Fruit fly (Drosophila melanogaster) whole organism, embryonic: Measurements from ENCODE around the gene CG12990.
A peak's percentile ranks its signal among the peaks of the same experiment; 100 is the strongest.

ENCODE experiments used
- Antp ChIP-seq: fragments of 200-800 bp; sonication (Bioruptor generic); optimal IDR thresholded peaks from 3 replicates; lab custom pipeline; 2016; ENCODE audit warnings: missing biosample characterization, missing genetic modification characterization
- Atf3 ChIP-seq: fragments of 200-800 bp; sonication (Bioruptor generic); optimal IDR thresholded peaks from 3 replicates; lab custom pipeline; 2016; ENCODE audit warnings: missing biosample characterization, missing genetic modification characterization
- CG11560 ChIP-seq: fragments of 200-800 bp; sonication (Bioruptor generic); IDR thresholded peaks from 3 replicates; pipeline ENCODE4 v1.3.6; 2022; ENCODE audit warnings: missing biosample characterization, missing genetic modification characterization
- CG13123 ChIP-seq: fragments of 200-800 bp; sonication (Bioruptor generic); optimal IDR thresholded peaks from 2 replicates; lab custom pipeline; 2016; ENCODE audit warnings: missing biosample characterization, missing genetic modification characterization
- CG13424 ChIP-seq: fragments of 200-800 bp; sonication (Bioruptor generic); optimal IDR thresholded peaks from 2 replicates; lab custom pipeline; 2019; ENCODE audit warnings: missing biosample characterization, mild to moderate bottlenecking, missing genetic modification characterization, moderate library complexity
- CG13624 ChIP-seq: fragments of 200-800 bp; sonication (Bioruptor generic); optimal IDR thresholded peaks from 2 replicates; lab custom pipeline; 2016; ENCODE audit warnings: missing biosample characterization, missing genetic modification characterization
- CG14441 ChIP-seq: fragments of 200-800 bp; sonication (Bioruptor generic); IDR thresholded peaks from 2 replicates; pipeline ENCODE4 v1.3.6; 2022; ENCODE audit warnings: missing biosample characterization, missing genetic modification characterization
- CG15011 ChIP-seq: fragments of 200-800 bp; sonication (Bioruptor generic); optimal IDR thresholded peaks from 3 replicates; lab custom pipeline; 2018; ENCODE audit warnings: missing biosample characterization, mild to moderate bottlenecking, missing genetic modification characterization
- CG15696 ChIP-seq: fragments of 200-800 bp; sonication (Bioruptor generic); optimal IDR thresholded peaks from 2 replicates; lab custom pipeline; 2019; ENCODE audit warnings: missing biosample characterization, mild to moderate bottlenecking, missing genetic modification characterization, moderate library complexity
- CG18599 ChIP-seq: fragments of 200-800 bp; sonication (Bioruptor generic); optimal IDR thresholded peaks from 3 replicates; lab custom pipeline; 2017; ENCODE audit warnings: missing biosample characterization, missing genetic modification characterization, mild to moderate bottlenecking, moderate library complexity, missing genetic modification reagents
- CG30403 ChIP-seq: fragments of 200-800 bp; sonication (Bioruptor generic); optimal IDR thresholded peaks from 3 replicates; lab custom pipeline; 2016; ENCODE audit warnings: missing biosample characterization, missing genetic modification characterization
- CG31224 ChIP-seq: fragments of 200-800 bp; sonication (Bioruptor generic); IDR thresholded peaks from 2 replicates; pipeline ENCODE4 v1.3.6; 2022; ENCODE audit warnings: missing biosample characterization, missing genetic modification characterization
- CG32767 ChIP-seq: fragments of 200-800 bp; sonication (Bioruptor generic); IDR thresholded peaks from 2 replicates; pipeline ENCODE4 v1.3.6; 2022; ENCODE audit warnings: missing biosample characterization, missing genetic modification characterization
- CG34224 ChIP-seq: fragments of 200-800 bp; sonication (Bioruptor generic); IDR thresholded peaks from 3 replicates; pipeline ENCODE4 v1.3.6; 2022; ENCODE audit warnings: missing biosample characterization, missing genetic modification characterization; ENCODE audit not compliant: partially characterized antibody
- CG4328 ChIP-seq: fragments of 200-800 bp; sonication (Bioruptor generic); optimal IDR thresholded peaks from 3 replicates; lab custom pipeline; 2017; ENCODE audit warnings: missing biosample characterization, missing genetic modification reagents, missing genetic modification characterization
- CG4820 ChIP-seq: fragments of 200-800 bp; sonication (Bioruptor generic); optimal IDR thresholded peaks from 3 replicates; lab custom pipeline; 2016; ENCODE audit warnings: missing biosample characterization, missing genetic modification characterization
- CG5953 ChIP-seq: fragments of 200-800 bp; sonication (Bioruptor generic); IDR thresholded peaks from 2 replicates; pipeline ENCODE4 v1.3.6; 2022; ENCODE audit warnings: missing biosample characterization, missing genetic modification characterization
- CG6813 ChIP-seq: fragments of 200-800 bp; sonication (Bioruptor generic); optimal IDR thresholded peaks from 2 replicates; lab custom pipeline; 2017; ENCODE audit warnings: missing biosample characterization, missing genetic modification characterization, mild to moderate bottlenecking, moderate library complexity, missing genetic modification reagents
- CG8388 ChIP-seq: fragments of 200-800 bp; sonication (Bioruptor generic); optimal IDR thresholded peaks from 2 replicates; lab custom pipeline; 2019; ENCODE audit warnings: missing biosample characterization, mild to moderate bottlenecking, missing genetic modification characterization, moderate library complexity
- CG8478 ChIP-seq: fragments of >200 bp; optimal IDR thresholded peaks from 2 replicates; lab custom pipeline; 2018
- D19A ChIP-seq: fragments of 200-800 bp; optimal IDR thresholded peaks from 3 replicates; lab custom pipeline; 2019; ENCODE audit warnings: missing biosample characterization, mild to moderate bottlenecking, missing genetic modification characterization, moderate library complexity
- E2f1 ChIP-seq: fragments of 200-800 bp; sonication (Bioruptor generic); IDR thresholded peaks from 2 replicates; pipeline ENCODE4 v1.3.6; 2022; ENCODE audit warnings: missing biosample characterization, missing genetic modification characterization
- HLHmδ ChIP-seq: fragments of 200-800 bp; sonication (Bioruptor generic); optimal IDR thresholded peaks from 2 replicates; lab custom pipeline; 2018; ENCODE audit warnings: missing biosample characterization, mild to moderate bottlenecking, missing genetic modification characterization, moderate library complexity
- Jarid2 ChIP-seq: fragments of 200-800 bp; sonication (Bioruptor generic); optimal IDR thresholded peaks from 3 replicates; lab custom pipeline; 2017; ENCODE audit warnings: mild to moderate bottlenecking, missing biosample characterization, missing genetic modification reagents, missing genetic modification characterization
- Mad ChIP-seq: fragments of 200-800 bp; sonication (Bioruptor generic); optimal IDR thresholded peaks from 2 replicates; lab custom pipeline; 2016; ENCODE audit warnings: missing biosample characterization, missing genetic modification characterization
- Oaz ChIP-seq: fragments of 200-800 bp; sonication (Bioruptor generic); IDR thresholded peaks from 2 replicates; pipeline ENCODE4 v1.3.6; 2022; ENCODE audit warnings: missing biosample characterization, missing genetic modification characterization
- Poxn ChIP-seq: fragments of 200-800 bp; sonication (Bioruptor generic); IDR thresholded peaks from 2 replicates; pipeline ENCODE4 v1.3.6; 2022; ENCODE audit warnings: missing biosample characterization, missing genetic modification characterization
- Sry-β ChIP-seq: fragments of 200-800 bp; sonication (Bioruptor generic); optimal IDR thresholded peaks from 2 replicates; lab custom pipeline; 2018; ENCODE audit warnings: missing biosample characterization, mild to moderate bottlenecking, missing genetic modification characterization, moderate library complexity
- TFAM ChIP-seq: fragments of 200-800 bp; sonication (Bioruptor generic); optimal IDR thresholded peaks from 2 replicates; lab custom pipeline; 2017; ENCODE audit warnings: missing biosample characterization, missing genetic modification characterization, inconsistent platforms
- cato ChIP-seq: fragments of 200-800 bp; sonication (Bioruptor generic); optimal IDR thresholded peaks from 2 replicates; lab custom pipeline; 2016; ENCODE audit warnings: missing biosample characterization, missing genetic modification characterization, borderline replicate concordance
- chm ChIP-seq: fragments of 200-800 bp; sonication (Bioruptor generic); IDR thresholded peaks from 2 replicates; pipeline ENCODE4 v1.3.6; 2022; ENCODE audit warnings: missing biosample characterization, missing genetic modification characterization
- dan ChIP-seq: fragments of 200-800 bp; sonication (Bioruptor generic); IDR thresholded peaks from 2 replicates; pipeline ENCODE4 v1.3.6; 2022; ENCODE audit warnings: missing biosample characterization, missing genetic modification characterization
- disco-r ChIP-seq: fragments of 200-800 bp; sonication (Bioruptor generic); optimal IDR thresholded peaks from 2 replicates; lab custom pipeline; 2016; ENCODE audit warnings: missing biosample characterization, missing genetic modification characterization
- emc ChIP-seq: fragments of 200-800 bp; sonication (Bioruptor generic); optimal IDR thresholded peaks from 2 replicates; lab custom pipeline; 2016; ENCODE audit warnings: missing biosample characterization, missing genetic modification characterization
- ems ChIP-seq: fragments of 200-800 bp; sonication (Bioruptor generic); optimal IDR thresholded peaks from 3 replicates; lab custom pipeline; 2016; ENCODE audit warnings: missing biosample characterization, missing genetic modification characterization
- esg ChIP-seq: fragments of 200-800 bp; sonication (Bioruptor generic); conservative IDR thresholded peaks from 2 replicates; pipeline ENCODE4 v1.3.6; 2022; ENCODE audit warnings: missing biosample characterization, missing genetic modification characterization
- fd3F ChIP-seq: fragments of 200-800 bp; sonication (Bioruptor generic); optimal IDR thresholded peaks from 2 replicates; lab custom pipeline; 2018; ENCODE audit warnings: missing biosample characterization, mild to moderate bottlenecking, missing genetic modification characterization, moderate library complexity
- fd96Cb ChIP-seq: fragments of 200-800 bp; sonication (Bioruptor generic); optimal IDR thresholded peaks from 2 replicates; lab custom pipeline; 2018; ENCODE audit warnings: missing biosample characterization, mild to moderate bottlenecking, missing genetic modification characterization, moderate library complexity
- ftz-f1 ChIP-seq: fragments of 200-800 bp; sonication (Bioruptor generic); optimal IDR thresholded peaks from 2 replicates; lab custom pipeline; 2016; ENCODE audit warnings: missing biosample characterization, missing genetic modification characterization
- gsb-n ChIP-seq: fragments of 200-800 bp; sonication (Bioruptor generic); optimal IDR thresholded peaks from 3 replicates; lab custom pipeline; 2018; ENCODE audit warnings: missing biosample characterization, mild to moderate bottlenecking, missing genetic modification characterization
- hbn ChIP-seq: fragments of 200-800 bp; sonication (Bioruptor generic); IDR thresholded peaks from 2 replicates; pipeline ENCODE4 v1.3.6; 2022; ENCODE audit warnings: missing biosample characterization, missing genetic modification characterization; ENCODE audit not compliant: partially characterized antibody
- hth ChIP-seq: fragments of >200 bp; optimal IDR thresholded peaks from 2 replicates; lab custom pipeline; 2017; ENCODE audit warnings: inconsistent platforms
- ken ChIP-seq: fragments of 200-800 bp; sonication (Bioruptor generic); IDR thresholded peaks from 3 replicates; pipeline ENCODE4 v1.3.6; 2022; ENCODE audit warnings: missing biosample characterization, missing genetic modification characterization
- maf-S ChIP-seq: fragments of 200-800 bp; sonication (Bioruptor generic); optimal IDR thresholded peaks from 2 replicates; lab custom pipeline; 2016; ENCODE audit warnings: missing biosample characterization, missing genetic modification characterization
- oc ChIP-seq: fragments of 200-800 bp; sonication (Bioruptor generic); optimal IDR thresholded peaks from 2 replicates; lab custom pipeline; 2018; ENCODE audit warnings: missing biosample characterization, mild to moderate bottlenecking, missing genetic modification characterization, moderate library complexity
- onecut ChIP-seq: fragments of 200-800 bp; sonication (Bioruptor generic); IDR thresholded peaks from 2 replicates; pipeline ENCODE4 v1.3.6; 2022; ENCODE audit warnings: missing biosample characterization, missing genetic modification characterization
- pan ChIP-seq, 4 experiments: fragments of >200 bp in 3 of 4; fragments of 200-800 bp in 1 of 4; sonication (Bioruptor generic) in 1 of 4; optimal IDR thresholded peaks in 3 of 4; IDR thresholded peaks in 1 of 4; 2 replicates each; pipeline versions ENCODE4 v1.3.6 to Lab custom; 2017 to 2022; ENCODE audit warnings: missing biosample characterization in 2 of 4, missing genetic modification characterization in 2 of 4, mixed read lengths in 1 of 4
- sqz ChIP-seq: fragments of 200-800 bp; sonication (Bioruptor generic); optimal IDR thresholded peaks from 3 replicates; lab custom pipeline; 2018; ENCODE audit warnings: missing biosample characterization, mild to moderate bottlenecking, missing genetic modification characterization
- sug ChIP-seq: fragments of 200-800 bp; optimal IDR thresholded peaks from 2 replicates; lab custom pipeline; 2019; ENCODE audit warnings: missing biosample characterization, mild to moderate bottlenecking, missing genetic modification characterization, moderate library complexity
- trem ChIP-seq: fragments of 200-800 bp; optimal IDR thresholded peaks from 3 replicates; lab custom pipeline; 2019; ENCODE audit warnings: missing biosample characterization, mild to moderate bottlenecking, missing genetic modification characterization, moderate library complexity
- wek ChIP-seq: fragments of 200-800 bp; sonication (Bioruptor generic); optimal IDR thresholded peaks from 3 replicates; lab custom pipeline; 2018; ENCODE audit warnings: missing biosample characterization, mild to moderate bottlenecking, missing genetic modification characterization, moderate library complexity

CG12990 gene

DNA sequence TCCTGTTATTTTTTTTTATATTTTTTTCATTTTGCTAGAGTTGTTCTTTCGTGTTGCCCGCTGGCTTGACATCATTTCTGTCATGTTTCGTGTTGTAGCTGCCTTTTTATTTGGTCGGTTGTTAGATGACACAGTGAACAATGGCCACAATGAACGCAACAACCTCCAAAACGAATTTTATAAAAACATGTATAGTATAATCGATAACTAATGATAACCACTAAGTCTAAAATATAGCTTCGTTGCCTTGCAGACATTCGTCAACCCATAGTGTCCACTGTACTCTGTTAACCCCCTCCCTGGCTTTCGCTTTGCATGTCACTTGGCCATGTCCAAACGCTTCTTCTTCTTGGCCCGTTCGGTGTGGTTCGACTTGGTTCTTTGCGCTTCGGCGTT lies 42.0 kb upstream of the CG12990 start (continued):
- TF ChIP-seq CG4328 (GFP tag; lab: Kevin White, UChicago) (peak; percentile 39), CG32767 (GFP tag; lab: Robert Waterston, UW) (no peak; the same call in 1 of the 2 replicates), esg (GFP tag; lab: Robert Waterston, UW) (peak; percentile 70), disco-r (GFP tag; lab: Kevin White, UChicago) (no peak), hth (lab: Kevin White, UChicago) (no peak), CG34224 (no peak), CG15011 (peak; percentile 6), CG8478 (lab: Kevin White, UChicago) (no peak), CG31224 (peak; percentile 63; the same call in 1 of the 2 replicates), CG13624 (GFP tag; lab: Kevin White, UChicago) (peak; percentile 38), Poxn (GFP tag; lab: Robert Waterston, UW) (no peak), wek (GFP tag; lab: Kevin White, UChicago) (peak; percentile 47), oc (tag; lab: Kevin White, UChicago) (peak; percentile 59), CG8388 (peak; percentile 45), chm (GFP tag; lab: Robert Waterston, UW) (peak; percentile 87), Antp (GFP tag; lab: Kevin White, UChicago) (peak; percentile 87), dan (GFP tag; lab: Robert Waterston, UW) (peak; percentile 57), gsb-n (tag; lab: Kevin White, UChicago) (peak; percentile 54), CG30403 (peak; percentile 51), Oaz (GFP tag; lab: Robert Waterston, UW) (peak; percentile 64), D19A (tag; lab: Kevin White, UChicago) (peak; percentile 27), ken (GFP tag; lab: Robert Waterston, UW) (peak; percentile 86), CG4820 (GFP tag; lab: Kevin White, UChicago) (peak; percentile 66), ftz-f1 (GFP tag; lab: Kevin White, UChicago) (no peak), HLHmδ (GFP tag; lab: Kevin White, UChicago) (no peak), cato (GFP tag; lab: Kevin White, UChicago) (peak; percentile 16), pan (optimal IDR thresholded peaks at IDR 0.05; lab: Kevin White, UChicago) (no peak), pan (GFP tag; optimal IDR thresholded peaks at IDR 0.05 in 1 of 2, IDR thresholded peaks at IDR 0.05 in 1 of 2) (peak in 1 of 2 experiments; percentile 81), CG18599 (peak; percentile 76), ems (GFP tag; lab: Kevin White, UChicago) (peak; percentile 63), CG13424 (tag; lab: Kevin White, UChicago) (peak; percentile 69), Atf3 (GFP tag; lab: Kevin White, UChicago) (peak; percentile 30), emc (GFP tag; lab: Kevin White, UChicago) (peak; percentile 8), onecut (GFP tag; lab: Robert Waterston, UW) (peak; percentile 66), CG6813 (GFP tag; lab: Kevin White, UChicago) (peak; percentile 42), maf-S (peak; percentile 62), CG14441 (GFP tag; lab: Robert Waterston, UW) (peak; percentile 85), fd96Cb (peak; percentile 70), Jarid2 (GFP tag; lab: Kevin White, UChicago) (peak; percentile 29), sqz (GFP tag; lab: Kevin White, UChicago) (peak; percentile 6), trem (tag; lab: Kevin White, UChicago) (peak; percentile 25), Mad (peak; percentile 48), CG11560 (peak; percentile 48; the same call in 2 of the 3 replicates), sug (peak; percentile 19), TFAM (GFP tag; lab: Kevin White, UChicago) (peak; percentile 8), hbn (GFP tag; lab: Robert Waterston, UW) (no peak), fd3F (GFP tag; lab: Kevin White, UChicago) (peak; percentile 33), CG15696 (tag; lab: Kevin White, UChicago) (no peak), E2f1 (GFP tag; lab: Robert Waterston, UW) (peak; percentile 88), CG13123 (no peak), CG5953 (GFP tag; lab: Robert Waterston, UW) (peak; percentile 56; the same call in 1 of the 2 replicates), Sry-β (GFP tag; lab: Kevin White, UChicago) (no peak)
